Worm (Caenorhabditis elegans): ENCODE measurements around the gene ptr-15.

DNA sequence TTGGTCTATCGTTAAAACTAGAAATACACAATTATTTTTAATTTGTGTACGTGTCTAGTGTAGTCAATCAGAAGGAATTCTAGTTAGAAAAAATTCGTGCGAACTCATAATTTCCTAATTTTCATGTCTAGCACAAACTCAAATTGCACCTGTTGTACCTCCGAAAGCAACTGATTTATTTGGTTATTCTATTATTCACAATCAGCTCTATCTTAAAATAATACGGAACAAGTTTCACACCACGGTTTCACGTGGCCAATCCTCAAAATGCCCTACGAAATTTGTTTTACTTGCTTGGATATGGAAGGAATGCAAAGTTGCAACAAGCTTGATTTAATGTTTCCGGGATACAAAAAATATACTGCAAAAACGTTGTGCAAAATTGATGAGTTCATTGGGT is 42.8 kb upstream of the ptr-15 start, which contains the start of gene srw-127:
- TF ChIP-seq mdl-1 (tag; optimal IDR thresholded peaks at IDR 0.05) (no peak), ZK546.5 (tag; optimal IDR thresholded peaks at IDR 0.05) (no peak), pqm-1 (tag; optimal IDR thresholded peaks at IDR 0.05) (no peak), nhr-12 (tag; optimal IDR thresholded peaks at IDR 0.05) (no peak), sea-2 (GFP tag; optimal IDR thresholded peaks at IDR 0.05) (no peak), pha-4 (tag; optimal IDR thresholded peaks at IDR 0.05) (no peak), fos-1 (tag; optimal IDR thresholded peaks at IDR 0.05) (no peak), ztf-11 (tag; optimal IDR thresholded peaks at IDR 0.05) (no peak), unc-39 (tag; optimal IDR thresholded peaks at IDR 0.05) (no peak)
